Worm (Caenorhabditis elegans): ENCODE data around the gene cdf-2.

Gene cdf-2

ce11 chrX:12478465-12478864, 11.7 kb upstream of the cdf-2 start:
- peak; percentile 57 for TF ChIP-seq elt-2 (tag; optimal IDR thresholded peaks at IDR 0.05)
- TF ChIP-seq fkh-4 (tag; optimal IDR thresholded peaks at IDR 0.05; ENCODE audit: borderline replicate concordance), result no peak
- TF ChIP-seq Y116A8C.19 (tag; optimal IDR thresholded peaks at IDR 0.05; ENCODE audit: borderline replicate concordance), result no peak
- no peak for TF ChIP-seq fkh-10 (GFP tag; optimal IDR thresholded peaks at IDR 0.05)
- no peak for TF ChIP-seq egl-13 (tag; optimal IDR thresholded peaks at IDR 0.05)
- peak in 1 of 2 experiments; percentile 41 for TF ChIP-seq lin-35 (GFP tag; optimal IDR thresholded peaks at IDR 0.05)
- TF ChIP-seq efl-1 (optimal IDR thresholded peaks at IDR 0.05), result no peak
- TF ChIP-seq efl-1 (GFP tag; optimal IDR thresholded peaks at IDR 0.05 in 1 of 2), result no peak
- no peak for TF ChIP-seq nhr-11 (tag; optimal IDR thresholded peaks at IDR 0.05)

- TF ChIP-seq lin-35 (GFP tag; optimal IDR thresholded peaks at IDR 0.05) (no peak), snpc-4 (tag; optimal IDR thresholded peaks at IDR 0.05) (no peak), fos-1 (tag; optimal IDR thresholded peaks at IDR 0.05) (no peak), rnt-1 (tag; optimal IDR thresholded peaks at IDR 0.05) (no peak), nhr-20 (tag; optimal IDR thresholded peaks at IDR 0.05) (no peak), nhr-28 (tag; optimal IDR thresholded peaks at IDR 0.05) (no peak)
These were observed 10.6 kb upstream of the cdf-2 start, which contains the start of gene F45E6.1 for ce11 chrX:12477341-12477740. TSS of gene F45E6.1 (minus strand) at chrX:12477441.

DNA sequence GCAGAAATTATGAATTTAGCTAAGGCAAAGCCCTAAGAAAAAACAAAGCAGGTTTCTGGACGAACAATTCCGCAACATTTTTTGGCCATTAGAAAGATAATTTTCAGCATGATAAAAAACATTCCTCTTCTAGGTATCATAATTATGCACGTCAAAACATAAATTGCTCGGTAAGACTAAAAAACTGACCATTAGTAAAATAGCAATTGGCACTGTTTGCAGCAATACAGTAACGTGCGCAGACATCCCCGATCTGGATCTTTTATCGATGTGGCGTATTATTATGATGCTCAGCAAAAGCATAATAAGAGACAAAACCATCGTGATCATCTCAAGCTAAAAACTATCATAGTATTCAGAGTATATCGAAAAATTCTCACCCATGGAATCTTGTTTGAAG, 9.7 kb upstream of the cdf-2 start:
- TF ChIP-seq efl-1 (optimal IDR thresholded peaks at IDR 0.05) (no peak), efl-1 (GFP tag; optimal IDR thresholded peaks at IDR 0.05 in 1 of 2) (peak in 1 of 2 experiments; percentile 59), snpc-4 (tag; optimal IDR thresholded peaks at IDR 0.05) (no peak)

ce11 chrX:12472232-12472631, 5.5 kb upstream of the cdf-2 start:
- TF ChIP-seq nhr-90 (tag; optimal IDR thresholded peaks at IDR 0.05; ENCODE audit: poor library complexity) (no peak), egl-13 (tag; optimal IDR thresholded peaks at IDR 0.05) (no peak), fkh-4 (tag; optimal IDR thresholded peaks at IDR 0.05; ENCODE audit: borderline replicate concordance) (no peak), zag-1 (tag; optimal IDR thresholded peaks at IDR 0.05) (no peak), nhr-237 (tag; optimal IDR thresholded peaks at IDR 0.05) (no peak), ama-1 (optimal IDR thresholded peaks at IDR 0.05) (no peak), isw-1 (GFP tag; IDR thresholded peaks at IDR 0.05) (no peak), egl-27 (tag; optimal IDR thresholded peaks at IDR 0.05) (no peak), sox-4 (tag; optimal IDR thresholded peaks at IDR 0.05) (no peak), ets-5 (GFP tag; IDR thresholded peaks at IDR 0.05) (no peak), rnt-1 (tag; optimal IDR thresholded peaks at IDR 0.05) (no peak), snu-23 (GFP tag; optimal IDR thresholded peaks at IDR 0.05) (no peak), C16A3.4 (tag; optimal IDR thresholded peaks at IDR 0.05) (no peak), sptf-1 (tag; optimal IDR thresholded peaks at IDR 0.05) (no peak), ceh-88 (GFP tag; IDR thresholded peaks at IDR 0.05) (no peak), ztf-11 (tag; optimal IDR thresholded peaks at IDR 0.05) (no peak), ceh-63 (GFP tag; optimal IDR thresholded peaks at IDR 0.05) (no peak), pqm-1 (tag; optimal IDR thresholded peaks at IDR 0.05) (no peak), mep-1 (tag; optimal IDR thresholded peaks at IDR 0.05) (no peak), unc-130 (tag; optimal IDR thresholded peaks at IDR 0.05) (no peak)

DNA sequence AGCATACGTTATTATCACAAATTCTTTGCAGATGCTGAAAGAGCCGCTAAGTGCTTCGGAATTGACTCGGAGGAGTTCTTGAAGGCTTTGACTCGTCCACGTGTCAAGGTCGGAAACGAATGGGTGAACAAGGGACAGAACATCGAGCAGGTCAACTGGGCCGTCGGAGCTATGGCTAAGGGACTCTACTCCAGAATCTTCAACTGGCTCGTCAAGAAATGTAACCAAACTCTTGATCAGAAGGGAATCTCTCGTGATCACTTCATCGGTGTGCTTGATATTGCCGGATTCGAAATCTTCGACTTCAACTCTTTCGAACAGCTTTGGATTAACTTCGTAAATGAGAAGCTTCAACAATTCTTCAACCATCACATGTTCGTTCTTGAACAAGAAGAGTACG, 3.1 kb upstream of the cdf-2 start:
- no peak for TF ChIP-seq nhr-76 (tag; optimal IDR thresholded peaks at IDR 0.05)

- TF ChIP-seq nhr-237 (tag; optimal IDR thresholded peaks at IDR 0.05) (no peak), Y116A8C.19 (tag; optimal IDR thresholded peaks at IDR 0.05; ENCODE audit: borderline replicate concordance) (no peak), tbx-2 (tag; optimal IDR thresholded peaks at IDR 0.05) (peak; percentile 8), unc-86 (tag; optimal IDR thresholded peaks at IDR 0.05) (no peak), nhr-85 (tag) (no peak), nhr-20 (tag; optimal IDR thresholded peaks at IDR 0.05) (peak; percentile 3), nhr-77 (tag; optimal IDR thresholded peaks at IDR 0.05) (no peak), tlp-1 (tag; optimal IDR thresholded peaks at IDR 0.05) (no peak), fkh-4 (tag; optimal IDR thresholded peaks at IDR 0.05; ENCODE audit: borderline replicate concordance) (no peak), F16B12.6 (tag; optimal IDR thresholded peaks at IDR 0.05) (no peak), snu-23 (GFP tag; optimal IDR thresholded peaks at IDR 0.05) (no peak), xbp-1 (tag; optimal IDR thresholded peaks at IDR 0.05) (no peak), nhr-12 (tag; optimal IDR thresholded peaks at IDR 0.05) (no peak), skn-1 (tag; optimal IDR thresholded peaks at IDR 0.05) (no peak), ceh-88 (GFP tag; IDR thresholded peaks at IDR 0.05) (no peak), ztf-4 (tag; optimal IDR thresholded peaks at IDR 0.05) (no peak), ztf-11 (tag; optimal IDR thresholded peaks at IDR 0.05) (no peak), unc-130 (tag; optimal IDR thresholded peaks at IDR 0.05) (no peak), unc-62 (GFP tag; optimal IDR thresholded peaks at IDR 0.05) (no peak), efl-1 (optimal IDR thresholded peaks at IDR 0.05) (no peak), efl-1 (GFP tag; optimal IDR thresholded peaks at IDR 0.05 in 1 of 2) (peak in 1 of 2 experiments; percentile 51), ceh-8 (GFP tag; optimal IDR thresholded peaks at IDR 0.05) (no peak), swsn-7 (tag; optimal IDR thresholded peaks at IDR 0.05) (no peak)
These were observed 969 bp upstream of the cdf-2 start, which contains the start of gene myo-2 for ce11 chrX:12467660-12468111. TSS of gene myo-2 (plus strand) at chrX:12468061.

Data from whole organism, L1 larva.